Fruit fly (Drosophila melanogaster) whole organism, prepupa: ENCODE data around the gene CG15544.
A peak's percentile ranks its signal among the peaks of the same experiment; 100 is the strongest.

Experiments
- Blimp-1 ChIP-seq: fragments of 200-800 bp; sonication (Bioruptor generic); optimal IDR thresholded peaks from 3 replicates; lab custom pipeline; 2017; ENCODE audit warnings: missing biosample characterization, missing genetic modification characterization, mild to moderate bottlenecking, moderate library complexity, missing genetic modification reagents
- CG10631 ChIP-seq: fragments of 200-800 bp; sonication (Bioruptor generic); optimal IDR thresholded peaks from 2 replicates; lab custom pipeline; 2016; ENCODE audit warnings: missing biosample characterization, missing genetic modification characterization
- CG11762 ChIP-seq: fragments of 200-800 bp; sonication (Bioruptor generic); optimal IDR thresholded peaks from 3 replicates; lab custom pipeline; 2016; ENCODE audit warnings: missing biosample characterization, missing genetic modification characterization; ENCODE audit not compliant: insufficient read depth
- CG11902 ChIP-seq: fragments of 200-800 bp; sonication (Bioruptor generic); optimal IDR thresholded peaks from 3 replicates; lab custom pipeline; 2016; ENCODE audit warnings: missing biosample characterization, missing genetic modification characterization
- CG1621 ChIP-seq: fragments of 200-800 bp; sonication (Bioruptor generic); optimal IDR thresholded peaks from 3 replicates; lab custom pipeline; 2018; ENCODE audit warnings: missing biosample characterization, mild to moderate bottlenecking, missing genetic modification characterization
- CG16779 ChIP-seq: fragments of 200-800 bp; sonication (Bioruptor generic); optimal IDR thresholded peaks from 3 replicates; lab custom pipeline; 2017; ENCODE audit warnings: missing biosample characterization, mild to moderate bottlenecking, missing genetic modification characterization
- CG31627 ChIP-seq: fragments of 200-800 bp; sonication (Bioruptor generic); optimal IDR thresholded peaks from 3 replicates; lab custom pipeline; 2016; ENCODE audit warnings: missing biosample characterization, missing genetic modification characterization
- CG32006 ChIP-seq: fragments of 200-800 bp; sonication (Bioruptor generic); optimal IDR thresholded peaks from 3 replicates; lab custom pipeline; 2017; ENCODE audit warnings: missing biosample characterization, mild to moderate bottlenecking, missing genetic modification characterization
- CG34406 ChIP-seq: fragments of 200-800 bp; sonication (Bioruptor generic); optimal IDR thresholded peaks from 3 replicates; lab custom pipeline; 2016; ENCODE audit warnings: missing biosample characterization, missing genetic modification characterization
- CG4318 ChIP-seq: fragments of 200-800 bp; sonication (Bioruptor generic); optimal IDR thresholded peaks from 3 replicates; lab custom pipeline; 2017; ENCODE audit warnings: missing biosample characterization, mild to moderate bottlenecking, missing genetic modification characterization
- CG6163 ChIP-seq: fragments of 200-800 bp; sonication (Bioruptor generic); IDR thresholded peaks from 3 replicates; pipeline ENCODE4 v1.3.6; 2022; ENCODE audit warnings: missing biosample characterization, missing genetic modification characterization
- CG6276 ChIP-seq: fragments of 200-800 bp; sonication (Bioruptor generic); optimal IDR thresholded peaks from 2 replicates; lab custom pipeline; 2017; ENCODE audit warnings: missing biosample characterization, mild to moderate bottlenecking, missing genetic modification characterization
- CG6808 ChIP-seq: fragments of 200-800 bp; sonication (Bioruptor generic); optimal IDR thresholded peaks from 3 replicates; lab custom pipeline; 2017; ENCODE audit warnings: missing biosample characterization, missing genetic modification characterization, mild to moderate bottlenecking, moderate library complexity, missing genetic modification reagents
- CG6854 ChIP-seq: fragments of 200-800 bp; sonication (Bioruptor generic); optimal IDR thresholded peaks from 2 replicates; lab custom pipeline; 2017; ENCODE audit warnings: missing biosample characterization, mild to moderate bottlenecking, missing genetic modification characterization
- CG7368 ChIP-seq: fragments of 200-800 bp; sonication (Bioruptor generic); optimal IDR thresholded peaks from 3 replicates; lab custom pipeline; 2016; ENCODE audit warnings: missing biosample characterization, missing genetic modification characterization
- CG8119 ChIP-seq: fragments of 200-800 bp; sonication (Bioruptor generic); IDR thresholded peaks from 3 replicates; pipeline ENCODE4 v1.3.6; 2022; ENCODE audit warnings: missing biosample characterization, missing genetic modification characterization
- CG8632 ChIP-seq: fragments of 200-800 bp; sonication (Bioruptor generic); optimal IDR thresholded peaks from 3 replicates; lab custom pipeline; 2016; ENCODE audit warnings: missing biosample characterization, missing genetic modification characterization
- CG9139 ChIP-seq: fragments of 200-800 bp; sonication (Bioruptor generic); optimal IDR thresholded peaks from 3 replicates; lab custom pipeline; 2017; ENCODE audit warnings: missing biosample characterization, mild to moderate bottlenecking, missing genetic modification characterization
- Eip78C ChIP-seq: fragments of 200-800 bp; sonication (Bioruptor generic); peaks from one replicate; lab custom pipeline; 2016; ENCODE audit warnings: missing biosample characterization, missing genetic modification characterization
- Eip93F ChIP-seq: fragments of 200-800 bp; sonication (Bioruptor generic); optimal IDR thresholded peaks from 2 replicates; lab custom pipeline; 2016; ENCODE audit warnings: missing biosample characterization, mild to moderate bottlenecking, missing genetic modification characterization
- Ets21C ChIP-seq: fragments of 200-800 bp; sonication (Bioruptor generic); optimal IDR thresholded peaks from 3 replicates; lab custom pipeline; 2016; ENCODE audit warnings: missing biosample characterization, missing genetic modification characterization
- Ets96B ChIP-seq: fragments of 200-800 bp; optimal IDR thresholded peaks from 2 replicates; lab custom pipeline; 2019; ENCODE audit warnings: missing biosample characterization, mild to moderate bottlenecking, missing genetic modification characterization, moderate library complexity
- Gug ChIP-seq: fragments of 200-800 bp; sonication (Bioruptor generic); IDR thresholded peaks from 2 replicates; pipeline ENCODE4 v1.3.6; 2022; ENCODE audit warnings: missing biosample characterization, missing genetic modification characterization
- Hr38 ChIP-seq: sonication (Bioruptor generic); optimal IDR thresholded peaks from 2 replicates; lab custom pipeline; 2016; ENCODE audit warnings: missing biosample characterization, missing genetic modification characterization
- Hr39 ChIP-seq: fragments of 200-800 bp; sonication (Bioruptor generic); optimal IDR thresholded peaks from 2 replicates; lab custom pipeline; 2016; ENCODE audit warnings: missing biosample characterization, missing genetic modification characterization
- Met ChIP-seq: fragments of 200-800 bp; sonication (Bioruptor generic); optimal IDR thresholded peaks from 3 replicates; lab custom pipeline; 2016; ENCODE audit warnings: missing biosample characterization, missing genetic modification characterization
- Smox ChIP-seq: fragments of 200-800 bp; sonication (Bioruptor generic); optimal IDR thresholded peaks from 3 replicates; lab custom pipeline; 2016; ENCODE audit warnings: missing biosample characterization, missing genetic modification characterization
- Sox102F ChIP-seq: fragments of 200-800 bp; sonication (Bioruptor generic); optimal IDR thresholded peaks from 2 replicates; lab custom pipeline; 2016; ENCODE audit warnings: missing biosample characterization, mild to moderate bottlenecking, missing genetic modification characterization
- Sox14 ChIP-seq: fragments of 200-800 bp; sonication (Bioruptor generic); optimal IDR thresholded peaks from 3 replicates; lab custom pipeline; 2016; ENCODE audit warnings: missing biosample characterization, missing genetic modification characterization
- Sox15 ChIP-seq: fragments of 200-800 bp; sonication (Bioruptor generic); optimal IDR thresholded peaks from 3 replicates; lab custom pipeline; 2016; ENCODE audit warnings: missing biosample characterization, missing genetic modification characterization
- cyc ChIP-seq: fragments of 200-800 bp; sonication (Bioruptor generic); optimal IDR thresholded peaks from 3 replicates; lab custom pipeline; 2016; ENCODE audit warnings: missing biosample characterization, missing genetic modification characterization
- dac ChIP-seq: fragments of 200-800 bp; sonication (Bioruptor generic); optimal IDR thresholded peaks from 2 replicates; lab custom pipeline; 2017; ENCODE audit warnings: missing biosample characterization, mild to moderate bottlenecking, missing genetic modification characterization
- dsx ChIP-seq: fragments of 200-800 bp; optimal IDR thresholded peaks from 3 replicates; lab custom pipeline; 2019; ENCODE audit warnings: missing biosample characterization, mild to moderate bottlenecking, missing genetic modification characterization, moderate library complexity; ENCODE audit not compliant: poor library complexity, severe bottlenecking
- eg ChIP-seq: fragments of 200-800 bp; sonication (Bioruptor generic); IDR thresholded peaks from 3 replicates; pipeline ENCODE4 v1.3.6; 2022; ENCODE audit warnings: missing biosample characterization, missing genetic modification characterization
- esn ChIP-seq: fragments of 200-800 bp; sonication (Bioruptor generic); optimal IDR thresholded peaks from 2 replicates; lab custom pipeline; 2016; ENCODE audit warnings: missing biosample characterization, mild to moderate bottlenecking, missing genetic modification characterization, moderate library complexity
- fd59A ChIP-seq: fragments of 200-800 bp; sonication (Bioruptor generic); optimal IDR thresholded peaks from 2 replicates; lab custom pipeline; 2017; ENCODE audit warnings: missing biosample characterization, mild to moderate bottlenecking, missing genetic modification characterization, missing genetic modification reagents
- fd85E ChIP-seq: fragments of 200-800 bp; sonication (Bioruptor generic); optimal IDR thresholded peaks from 3 replicates; lab custom pipeline; 2016; ENCODE audit warnings: missing biosample characterization, missing genetic modification characterization
- fkh ChIP-seq: fragments of 200-800 bp; sonication (Bioruptor generic); optimal IDR thresholded peaks from 3 replicates; lab custom pipeline; 2017; ENCODE audit warnings: missing biosample characterization, mild to moderate bottlenecking, missing genetic modification characterization, moderate library complexity
- lz ChIP-seq: fragments of 200-800 bp; sonication (Bioruptor generic); optimal IDR thresholded peaks from 3 replicates; lab custom pipeline; 2016; ENCODE audit warnings: missing biosample characterization, missing genetic modification characterization
- pdm3 ChIP-seq: fragments of 200-800 bp; sonication (Bioruptor generic); optimal IDR thresholded peaks from 3 replicates; lab custom pipeline; 2016; ENCODE audit warnings: missing biosample characterization, missing genetic modification characterization
- salr ChIP-seq, 2 experiments: fragments of 200-800 bp; sonication (Bioruptor generic); optimal IDR thresholded peaks; 3 replicates each; lab custom pipeline; 2016 to 2018; ENCODE audit warnings: missing biosample characterization in 2 of 2, missing genetic modification characterization in 2 of 2, mild to moderate bottlenecking in 1 of 2
- spab ChIP-seq: fragments of 200-800 bp; sonication (Bioruptor generic); optimal IDR thresholded peaks from 2 replicates; lab custom pipeline; 2017; ENCODE audit warnings: missing biosample characterization, mild to moderate bottlenecking, missing genetic modification characterization, missing genetic modification reagents
- ss ChIP-seq, 2 experiments: fragments of 200-800 bp; sonication (Bioruptor generic); optimal IDR thresholded peaks; 2 replicates in 1 of 2; 3 replicates in 1 of 2; lab custom pipeline; 2017 to 2018; ENCODE audit warnings: mild to moderate bottlenecking in 2 of 2, missing biosample characterization in 2 of 2, missing genetic modification characterization in 2 of 2, moderate library complexity in 1 of 2
- svp ChIP-seq: fragments of 200-800 bp; sonication (Bioruptor generic); peaks from one replicate; lab custom pipeline; 2016; ENCODE audit warnings: missing biosample characterization, missing genetic modification characterization
- topi ChIP-seq: fragments of 200-800 bp; sonication (Bioruptor generic); optimal IDR thresholded peaks from 3 replicates; lab custom pipeline; 2016; ENCODE audit warnings: missing biosample characterization, missing genetic modification characterization

CG15544 gene

DNA sequence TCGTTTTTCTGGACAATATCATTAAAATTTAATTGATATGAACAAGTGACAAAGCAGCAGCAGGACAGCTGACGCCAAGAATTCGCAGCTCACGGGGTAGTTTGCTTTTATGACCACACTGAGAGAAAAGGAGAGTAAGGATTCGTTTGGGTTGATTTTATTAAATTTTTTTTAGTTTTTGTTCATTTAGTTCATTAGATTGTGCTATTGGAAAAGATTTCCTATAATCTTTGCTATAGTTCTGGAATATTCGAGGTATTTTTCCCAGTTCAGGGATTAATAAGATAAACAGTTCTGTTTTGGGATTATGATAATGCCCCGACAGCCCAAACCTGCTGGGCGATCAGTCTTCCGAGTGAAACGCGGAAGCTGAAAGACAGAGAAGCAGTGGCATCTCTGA is 14.6 kb downstream of the CG15544 start (continued):
- TF ChIP-seq svp (GFP tag; lab: Kevin White, UChicago), result peak; percentile 88
- no peak for TF ChIP-seq CG7368 (GFP tag; lab: Kevin White, UChicago)
- 0 out of 3 replicates have a peak, but pooled peaks have one; percentile 17 for TF ChIP-seq eg (GFP tag; lab: Robert Waterston, UW)
- TF ChIP-seq CG32006 (GFP tag; lab: Kevin White, UChicago), result peak; percentile 45
- peak; percentile 72 for TF ChIP-seq Smox (GFP tag; lab: Kevin White, UChicago)
- TF ChIP-seq Hr38 (GFP tag; lab: Kevin White, UChicago), result no peak
- TF ChIP-seq fd85E (GFP tag; lab: Kevin White, UChicago), result no peak
- TF ChIP-seq CG10631 (GFP tag; lab: Kevin White, UChicago), result peak; percentile 68
- TF ChIP-seq Blimp-1 (GFP tag; lab: Kevin White, UChicago), result no peak
- peak; percentile 73 for TF ChIP-seq CG34406 (GFP tag; lab: Kevin White, UChicago)
- TF ChIP-seq CG8632 (GFP tag; lab: Kevin White, UChicago), result peak; percentile 68
- TF ChIP-seq Sox14 (GFP tag; lab: Kevin White, UChicago), result peak; percentile 70
- TF ChIP-seq cyc, result peak; percentile 76
- TF ChIP-seq dsx (GFP tag; lab: Kevin White, UChicago), result peak; percentile 78
- peak; percentile 81 for TF ChIP-seq fd59A (GFP tag; lab: Kevin White, UChicago)
- TF ChIP-seq CG16779 (tag; lab: Kevin White, UChicago), result no peak
- peak; percentile 68; the same call in 2 of the 3 replicates for TF ChIP-seq CG6163 (GFP tag; lab: Robert Waterston, UW)
- no peak for TF ChIP-seq fkh
- peak; percentile 50 for TF ChIP-seq CG11762 (GFP tag; lab: Kevin White, UChicago)
- no peak for TF ChIP-seq Eip93F
- peak; percentile 72 for TF ChIP-seq CG9139
- peak; percentile 76 for TF ChIP-seq CG6808 (GFP tag; lab: Kevin White, UChicago)
- peak; percentile 75 for TF ChIP-seq Sox102F (GFP tag; lab: Kevin White, UChicago)
- peak; percentile 61 for TF ChIP-seq CG1621
- no peak for TF ChIP-seq dac (GFP tag; lab: Kevin White, UChicago)
- peak; percentile 82 for TF ChIP-seq Ets96B
- peak; percentile 82 for TF ChIP-seq CG31627 (GFP tag; lab: Kevin White, UChicago)
- TF ChIP-seq lz (GFP tag; lab: Kevin White, UChicago), result peak; percentile 71
- TF ChIP-seq Met, result peak; percentile 81
- TF ChIP-seq CG6854, result no peak
- TF ChIP-seq Hr39, result peak; percentile 70
- no peak for TF ChIP-seq CG4318
- TF ChIP-seq CG6276 (GFP tag; lab: Kevin White, UChicago), result no peak
- peak; percentile 55 for TF ChIP-seq Sox15 (GFP tag; lab: Kevin White, UChicago)

- TF ChIP-seq dsx (GFP tag; lab: Kevin White, UChicago) (peak; percentile 83), Ets96B (peak; percentile 87), ss (GFP tag; optimal IDR thresholded peaks at IDR 0.05; lab: Kevin White, UChicago) (peak; percentile 81 to 87), esn (GFP tag; lab: Kevin White, UChicago) (peak; percentile 34), CG16779 (tag; lab: Kevin White, UChicago) (peak; percentile 33), Sox102F (GFP tag; lab: Kevin White, UChicago) (peak; percentile 52), CG31627 (GFP tag; lab: Kevin White, UChicago) (peak; percentile 24), CG7368 (GFP tag; lab: Kevin White, UChicago) (no peak), Blimp-1 (GFP tag; lab: Kevin White, UChicago) (peak; percentile 19), CG32006 (GFP tag; lab: Kevin White, UChicago) (peak; percentile 11), CG9139 (peak; percentile 53), Eip78C (GFP tag; lab: Kevin White, UChicago) (peak; percentile 86), CG11762 (GFP tag; lab: Kevin White, UChicago) (no peak), lz (GFP tag; lab: Kevin White, UChicago) (peak; percentile 11), Ets21C (GFP tag; lab: Kevin White, UChicago) (no peak), CG6163 (GFP tag; lab: Robert Waterston, UW) (0 out of 3 replicates have a peak, but pooled peaks have one; percentile 6), salr (GFP tag; optimal IDR thresholded peaks at IDR 0.05; lab: Kevin White, UChicago) (peak in 1 of 2 experiments; percentile 18), topi (peak; percentile 40), pdm3 (GFP tag; lab: Kevin White, UChicago) (no peak), fd59A (GFP tag; lab: Kevin White, UChicago) (peak; percentile 77), spab (GFP tag; lab: Kevin White, UChicago) (peak; percentile 74), eg (GFP tag; lab: Robert Waterston, UW) (no peak), svp (GFP tag; lab: Kevin White, UChicago) (peak; percentile 36), CG11902 (peak; percentile 27), dac (GFP tag; lab: Kevin White, UChicago) (no peak), CG1621 (peak; percentile 56), CG8119 (GFP tag; lab: Robert Waterston, UW) (0 out of 3 replicates have a peak, but pooled peaks have one; percentile 33), Gug (GFP tag; lab: Robert Waterston, UW) (no peak)
Observed at dm6 chr3R:30842639-30843476, 15.2 kb downstream of the CG15544 start.
